Fruit fly (Drosophila melanogaster) whole organism, pupa: ENCODE results near the gene PIG-U.

ENCODE experiments used
- CG17806 ChIP-seq: fragments of 200-800 bp; sonication (Bioruptor generic); optimal IDR thresholded peaks from 2 replicates; lab custom pipeline; 2018; ENCODE audit warnings: missing biosample characterization, mild to moderate bottlenecking, missing genetic modification characterization, moderate library complexity
- CG32121 ChIP-seq: fragments of 200-800 bp; sonication (Bioruptor generic); IDR thresholded peaks from 2 replicates; pipeline ENCODE4 v1.3.6; 2022; ENCODE audit warnings: missing biosample characterization, missing genetic modification characterization
- CG34367 ChIP-seq: fragments of 200-800 bp; sonication (Bioruptor generic); optimal IDR thresholded peaks from 2 replicates; lab custom pipeline; 2018; ENCODE audit warnings: missing biosample characterization, mild to moderate bottlenecking, missing genetic modification characterization
- CG4496 ChIP-seq: fragments of 200-800 bp; sonication (Bioruptor generic); IDR thresholded peaks from 3 replicates; pipeline ENCODE4 v1.3.6; 2022; ENCODE audit warnings: missing biosample characterization, missing genetic modification characterization
- D1 ChIP-seq: fragments of 200-800 bp; sonication (Bioruptor generic); optimal IDR thresholded peaks from 2 replicates; lab custom pipeline; 2018; ENCODE audit warnings: missing biosample characterization, mild to moderate bottlenecking, missing genetic modification characterization, moderate library complexity
- EcR ChIP-seq: fragments of 200-800 bp; sonication (Bioruptor generic); optimal IDR thresholded peaks from 3 replicates; lab custom pipeline; 2019; ENCODE audit warnings: missing biosample characterization, missing genetic modification characterization, mild to moderate bottlenecking, moderate library complexity, missing genetic modification reagents
- Ets98B ChIP-seq: fragments of 200-800 bp; sonication (Bioruptor generic); IDR thresholded peaks from 2 replicates; pipeline ENCODE4 v1.3.6; 2022; ENCODE audit warnings: missing biosample characterization, missing genetic modification characterization
- Snoo ChIP-seq: fragments of 200-800 bp; sonication (Bioruptor generic); optimal IDR thresholded peaks from 3 replicates; lab custom pipeline; 2017; ENCODE audit warnings: missing biosample characterization, mild to moderate bottlenecking, missing genetic modification characterization, inconsistent platforms
- gl ChIP-seq: fragments of 200-800 bp; sonication (Bioruptor generic); optimal IDR thresholded peaks from 2 replicates; lab custom pipeline; 2018; ENCODE audit warnings: missing biosample characterization, mild to moderate bottlenecking, missing genetic modification characterization
- rn ChIP-seq: fragments of 200-800 bp; sonication (Bioruptor generic); IDR thresholded peaks from 2 replicates; pipeline ENCODE4 v1.3.6; 2022; ENCODE audit warnings: missing biosample characterization, missing genetic modification characterization

- TF ChIP-seq D1 (tag; lab: Kevin White, UChicago) (no peak), Snoo (no peak), EcR (GFP tag; lab: Kevin White, UChicago) (no peak), CG4496 (GFP tag; lab: Robert Waterston, UW) (no peak), CG17806 (tag; lab: Kevin White, UChicago) (peak; percentile 9), gl (no peak), CG34367 (tag; lab: Kevin White, UChicago) (no peak), CG32121 (GFP tag; lab: Robert Waterston, UW) (no peak), Ets98B (GFP tag; lab: Robert Waterston, UW) (no peak), rn (GFP tag; lab: Robert Waterston, UW) (no peak)
Observed at dm6 chr2L:8517256-8517694, 2.4 kb downstream of the PIG-U start, which contains the start of the genes mRpL51 and Uba4.
